Fruit fly (Drosophila melanogaster) whole organism, embryonic: ENCODE data around the gene Srrm234.

Source experiments
- CG10267 ChIP-seq: fragments of 200-800 bp; sonication (Bioruptor generic); optimal IDR thresholded peaks from 2 replicates; lab custom pipeline; 2018; ENCODE audit warnings: missing biosample characterization, mild to moderate bottlenecking, missing genetic modification characterization, moderate library complexity
- CG12071 ChIP-seq: fragments of 200-800 bp; sonication (Bioruptor generic); optimal IDR thresholded peaks from 3 replicates; lab custom pipeline; 2018; ENCODE audit warnings: missing biosample characterization, mild to moderate bottlenecking, missing genetic modification characterization
- CG12299 ChIP-seq: fragments of 200-800 bp; sonication (Bioruptor generic); optimal IDR thresholded peaks from 2 replicates; lab custom pipeline; 2018; ENCODE audit warnings: missing biosample characterization, mild to moderate bottlenecking, missing genetic modification characterization
- CG12391 ChIP-seq: fragments of 200-800 bp; sonication (Bioruptor generic); optimal IDR thresholded peaks from 3 replicates; lab custom pipeline; 2018; ENCODE audit warnings: missing biosample characterization, mild to moderate bottlenecking, missing genetic modification characterization, moderate library complexity
- CG12659 ChIP-seq: fragments of 200-800 bp; sonication (Bioruptor generic); optimal IDR thresholded peaks from 3 replicates; lab custom pipeline; 2017; ENCODE audit warnings: mild to moderate bottlenecking, missing biosample characterization, missing genetic modification reagents, missing genetic modification characterization
- CG13624 ChIP-seq: fragments of 200-800 bp; sonication (Bioruptor generic); optimal IDR thresholded peaks from 2 replicates; lab custom pipeline; 2016; ENCODE audit warnings: missing biosample characterization, missing genetic modification characterization
- CG17385 ChIP-seq: fragments of 200-800 bp; sonication (Bioruptor generic); optimal IDR thresholded peaks from 3 replicates; lab custom pipeline; 2018; ENCODE audit warnings: missing biosample characterization, mild to moderate bottlenecking, missing genetic modification characterization
- CG2120 ChIP-seq: fragments of 200-800 bp; sonication (Bioruptor generic); optimal IDR thresholded peaks from 3 replicates; lab custom pipeline; 2016; ENCODE audit warnings: missing biosample characterization, missing genetic modification characterization
- CG2678 ChIP-seq: fragments of 200-800 bp; sonication (Bioruptor generic); optimal IDR thresholded peaks from 3 replicates; lab custom pipeline; 2019; ENCODE audit warnings: missing biosample characterization, mild to moderate bottlenecking, missing genetic modification characterization, moderate library complexity
- CG33557 ChIP-seq: fragments of 200-800 bp; sonication (Bioruptor generic); optimal IDR thresholded peaks from 2 replicates; lab custom pipeline; 2019; ENCODE audit warnings: missing biosample characterization, mild to moderate bottlenecking, missing genetic modification characterization, moderate library complexity
- CG3847 ChIP-seq: fragments of 200-800 bp; sonication (Bioruptor generic); IDR thresholded peaks from 2 replicates; pipeline ENCODE4 v1.3.6; 2022; ENCODE audit warnings: missing biosample characterization, missing genetic modification characterization
- CG6791 ChIP-seq: fragments of 200-800 bp; sonication (Bioruptor generic); IDR thresholded peaks from 3 replicates; pipeline ENCODE4 v1.3.6; 2022; ENCODE audit warnings: missing biosample characterization, missing genetic modification characterization; ENCODE audit not compliant: partially characterized antibody
- CG7271 ChIP-seq: fragments of 200-800 bp; sonication (Bioruptor generic); optimal IDR thresholded peaks from 2 replicates; lab custom pipeline; 2018; ENCODE audit warnings: missing biosample characterization, mild to moderate bottlenecking, missing genetic modification characterization, moderate library complexity
- CG7745 ChIP-seq: fragments of 200-800 bp; sonication (Bioruptor generic); optimal IDR thresholded peaks from 2 replicates; lab custom pipeline; 2018; ENCODE audit warnings: missing biosample characterization, mild to moderate bottlenecking, missing genetic modification characterization, moderate library complexity
- CG9437 ChIP-seq: fragments of 200-800 bp; sonication (Bioruptor generic); optimal IDR thresholded peaks from 2 replicates; lab custom pipeline; 2018; ENCODE audit warnings: missing biosample characterization, mild to moderate bottlenecking, missing genetic modification characterization
- CG9932 ChIP-seq: fragments of 200-800 bp; sonication (Bioruptor generic); IDR thresholded peaks from 2 replicates; pipeline ENCODE4 v1.3.6; 2022; ENCODE audit warnings: missing biosample characterization, missing genetic modification characterization
- D19A ChIP-seq: fragments of 200-800 bp; optimal IDR thresholded peaks from 3 replicates; lab custom pipeline; 2019; ENCODE audit warnings: missing biosample characterization, mild to moderate bottlenecking, missing genetic modification characterization, moderate library complexity
- Drgx ChIP-seq: fragments of 200-800 bp; sonication (Bioruptor generic); IDR thresholded peaks from 2 replicates; pipeline ENCODE4 v1.3.6; 2022; ENCODE audit warnings: missing biosample characterization, missing genetic modification characterization
- ERR ChIP-seq: fragments of 200-800 bp; sonication (Bioruptor generic); optimal IDR thresholded peaks from 2 replicates; lab custom pipeline; 2016; ENCODE audit warnings: missing biosample characterization, missing genetic modification characterization
- Gsc ChIP-seq: fragments of 200-800 bp; sonication (Bioruptor generic); IDR thresholded peaks from 2 replicates; pipeline ENCODE4 v1.3.6; 2022; ENCODE audit warnings: missing biosample characterization, missing genetic modification characterization
- H15 ChIP-seq: fragments of 200-800 bp; sonication (Bioruptor generic); IDR thresholded peaks from 3 replicates; pipeline ENCODE4 v1.3.6; 2022; ENCODE audit warnings: missing biosample characterization, missing genetic modification characterization
- HLH4C ChIP-seq: fragments of 200-800 bp; sonication (Bioruptor generic); IDR thresholded peaks from 3 replicates; pipeline ENCODE4 v1.3.6; 2022; ENCODE audit warnings: missing biosample characterization, missing genetic modification characterization; ENCODE audit not compliant: partially characterized antibody
- HmgZ ChIP-seq: fragments of 200-800 bp; sonication (Bioruptor generic); optimal IDR thresholded peaks from 2 replicates; lab custom pipeline; 2018; ENCODE audit warnings: missing biosample characterization, mild to moderate bottlenecking, missing genetic modification characterization
- Lim3 ChIP-seq: fragments of 200-800 bp; sonication (Bioruptor generic); IDR thresholded peaks from 2 replicates; pipeline ENCODE4 v1.3.6; 2022; ENCODE audit warnings: missing biosample characterization, missing genetic modification characterization
- Mad ChIP-seq: fragments of 200-800 bp; sonication (Bioruptor generic); optimal IDR thresholded peaks from 2 replicates; lab custom pipeline; 2016; ENCODE audit warnings: missing biosample characterization, missing genetic modification characterization
- Max ChIP-seq: fragments of 200-800 bp; sonication (Bioruptor generic); optimal IDR thresholded peaks from 2 replicates; lab custom pipeline; 2016; ENCODE audit warnings: missing biosample characterization, mild to moderate bottlenecking, missing genetic modification characterization
- Ssrp ChIP-seq: fragments of 200-800 bp; sonication (Bioruptor generic); optimal IDR thresholded peaks from 2 replicates; lab custom pipeline; 2018; ENCODE audit warnings: missing biosample characterization, mild to moderate bottlenecking, missing genetic modification characterization, moderate library complexity
- ap ChIP-seq: fragments of 200-800 bp; sonication (Bioruptor generic); IDR thresholded peaks from 2 replicates; pipeline ENCODE4 v1.3.6; 2022; ENCODE audit warnings: missing biosample characterization, missing genetic modification characterization
- br ChIP-seq: fragments of >200 bp; optimal IDR thresholded peaks from 2 replicates; lab custom pipeline; 2017
- corto ChIP-seq: fragments of 200-800 bp; sonication (Bioruptor generic); optimal IDR thresholded peaks from 2 replicates; lab custom pipeline; 2016; ENCODE audit warnings: missing biosample characterization, mild to moderate bottlenecking, missing genetic modification characterization, moderate library complexity
- eve ChIP-seq, 2 experiments: fragments of >200 bp; optimal IDR thresholded peaks; 2 replicates each; lab custom pipeline; 2017; ENCODE audit warnings: missing biosample characterization in 2 of 2, missing genetic modification characterization in 2 of 2
- fu2 ChIP-seq: fragments of 200-800 bp; sonication (Bioruptor generic); optimal IDR thresholded peaks from 2 replicates; lab custom pipeline; 2016; ENCODE audit warnings: missing biosample characterization, missing genetic modification characterization
- gcm2 ChIP-seq: fragments of 200-800 bp; sonication (Bioruptor generic); optimal IDR thresholded peaks from 2 replicates; lab custom pipeline; 2016; ENCODE audit warnings: missing biosample characterization, missing genetic modification characterization
- gro ChIP-seq: fragments of 200-800 bp; sonication (Bioruptor generic); optimal IDR thresholded peaks from 2 replicates; lab custom pipeline; 2016; ENCODE audit warnings: missing biosample characterization, missing genetic modification characterization
- hkb ChIP-seq, 2 experiments: fragments of 200-800 bp in 1 of 2; fragments of >200 bp in 1 of 2; sonication (Bioruptor generic) in 1 of 2; IDR thresholded peaks in 1 of 2; optimal IDR thresholded peaks in 1 of 2; 2 replicates each; pipeline versions ENCODE4 v1.3.6 to Lab custom; 2017 to 2022; ENCODE audit warnings: missing biosample characterization in 1 of 2, missing genetic modification characterization in 1 of 2
- jing ChIP-seq: fragments of 200-800 bp; sonication (Bioruptor generic); optimal IDR thresholded peaks from 2 replicates; lab custom pipeline; 2018; ENCODE audit warnings: missing biosample characterization, mild to moderate bottlenecking, missing genetic modification characterization
- lilli ChIP-seq: fragments of 200-800 bp; sonication (Bioruptor generic); optimal IDR thresholded peaks from 3 replicates; lab custom pipeline; 2016; ENCODE audit warnings: missing biosample characterization, missing genetic modification characterization
- luna ChIP-seq: fragments of 200-800 bp; sonication (Bioruptor generic); optimal IDR thresholded peaks from 2 replicates; lab custom pipeline; 2016; ENCODE audit warnings: missing biosample characterization, missing genetic modification characterization
- mld ChIP-seq: fragments of 200-800 bp; sonication (Bioruptor generic); IDR thresholded peaks from 3 replicates; pipeline ENCODE4 v1.3.6; 2022; ENCODE audit warnings: missing biosample characterization, missing genetic modification characterization; ENCODE audit not compliant: partially characterized antibody
- nau ChIP-seq: fragments of 200-800 bp; sonication (Bioruptor generic); optimal IDR thresholded peaks from 3 replicates; lab custom pipeline; 2017; ENCODE audit warnings: missing biosample characterization, mild to moderate bottlenecking, missing genetic modification characterization, missing genetic modification reagents
- pan ChIP-seq, 4 experiments: fragments of >200 bp in 3 of 4; fragments of 200-800 bp in 1 of 4; sonication (Bioruptor generic) in 1 of 4; optimal IDR thresholded peaks in 3 of 4; IDR thresholded peaks in 1 of 4; 2 replicates each; pipeline versions ENCODE4 v1.3.6 to Lab custom; 2017 to 2022; ENCODE audit warnings: missing biosample characterization in 2 of 4, missing genetic modification characterization in 2 of 4, mixed read lengths in 1 of 4
- pita ChIP-seq: fragments of 200-800 bp; sonication (Bioruptor generic); optimal IDR thresholded peaks from 2 replicates; lab custom pipeline; 2017; ENCODE audit warnings: missing biosample characterization, mild to moderate bottlenecking, missing genetic modification characterization
- slp2 ChIP-seq: fragments of 200-800 bp; sonication (Bioruptor generic); optimal IDR thresholded peaks from 2 replicates; lab custom pipeline; 2016; ENCODE audit warnings: missing biosample characterization, missing genetic modification characterization
- sna ChIP-seq: fragments of 200-800 bp; sonication (Bioruptor generic); IDR thresholded peaks from 2 replicates; pipeline ENCODE4 v1.3.6; 2022; ENCODE audit warnings: missing biosample characterization, missing genetic modification characterization; ENCODE audit not compliant: partially characterized antibody
- so ChIP-seq: fragments of 200-800 bp; sonication (Bioruptor generic); IDR thresholded peaks from 3 replicates; pipeline ENCODE4 v1.3.6; 2022; ENCODE audit warnings: missing biosample characterization, missing genetic modification characterization
- sqz ChIP-seq: fragments of 200-800 bp; sonication (Bioruptor generic); optimal IDR thresholded peaks from 3 replicates; lab custom pipeline; 2018; ENCODE audit warnings: missing biosample characterization, mild to moderate bottlenecking, missing genetic modification characterization
- ssp ChIP-seq: fragments of 200-800 bp; sonication (Bioruptor generic); IDR thresholded peaks from 2 replicates; pipeline ENCODE4 v1.3.6; 2022; ENCODE audit warnings: missing biosample characterization, missing genetic modification characterization
- tup ChIP-seq: fragments of 200-800 bp; sonication (Bioruptor generic); optimal IDR thresholded peaks from 2 replicates; lab custom pipeline; 2016; ENCODE audit warnings: missing biosample characterization, mild to moderate bottlenecking, missing genetic modification characterization, moderate library complexity
- zen ChIP-seq: fragments of 200-800 bp; sonication (Bioruptor generic); optimal IDR thresholded peaks from 3 replicates; lab custom pipeline; 2018; ENCODE audit warnings: missing biosample characterization, mild to moderate bottlenecking, missing genetic modification characterization, moderate library complexity

Srrm234 gene

dm6 chr3L:1688161-1688560 lies 23.3 kb upstream of the Srrm234 start:
- TF ChIP-seq CG2120 (no peak), D19A (peak; percentile 66)

- peak; percentile 18 for TF ChIP-seq corto
- TF ChIP-seq HmgZ (tag; lab: Kevin White, UChicago), result no peak
- 0 out of 3 replicates have a peak, but pooled peaks have one; percentile 26 for TF ChIP-seq H15 (GFP tag; lab: Robert Waterston, UW)
- TF ChIP-seq mld (GFP tag; lab: Robert Waterston, UW), result no peak
- TF ChIP-seq nau (GFP tag; lab: Kevin White, UChicago), result no peak
- no peak for TF ChIP-seq sqz (GFP tag; lab: Kevin White, UChicago)
- TF ChIP-seq lilli (GFP tag; lab: Kevin White, UChicago), result no peak
- TF ChIP-seq CG33557, result no peak
- no peak for TF ChIP-seq ERR (GFP tag; lab: Kevin White, UChicago)
- TF ChIP-seq CG12071 (GFP tag; lab: Kevin White, UChicago), result no peak
- no peak for TF ChIP-seq gcm2 (GFP tag; lab: Kevin White, UChicago)
- no peak for TF ChIP-seq CG13624 (GFP tag; lab: Kevin White, UChicago)
- peak; percentile 52 for TF ChIP-seq Drgx (GFP tag; lab: Robert Waterston, UW)
- no peak for TF ChIP-seq gro (GFP tag; lab: Kevin White, UChicago)
- TF ChIP-seq zen (tag; lab: Kevin White, UChicago), result no peak
- TF ChIP-seq HLH4C (GFP tag; lab: Robert Waterston, UW), result no peak
- TF ChIP-seq CG10267 (tag; lab: Kevin White, UChicago), result no peak
- TF ChIP-seq jing (GFP tag; lab: Kevin White, UChicago), result no peak
- TF ChIP-seq pan (optimal IDR thresholded peaks at IDR 0.05; lab: Kevin White, UChicago), result no peak
- TF ChIP-seq pan (GFP tag; optimal IDR thresholded peaks at IDR 0.05 in 1 of 2, IDR thresholded peaks at IDR 0.05 in 1 of 2), result peak in 1 of 2 experiments; percentile 27
- no peak for TF ChIP-seq CG12659
- no peak for TF ChIP-seq Mad
- TF ChIP-seq CG7271, result no peak
- TF ChIP-seq CG9437 (GFP tag; lab: Kevin White, UChicago), result no peak
- TF ChIP-seq luna (GFP tag; lab: Kevin White, UChicago), result no peak
- no peak for TF ChIP-seq Lim3 (GFP tag; lab: Robert Waterston, UW)
- TF ChIP-seq sna (GFP tag; lab: Robert Waterston, UW), result no peak
- TF ChIP-seq Ssrp (tag; lab: Kevin White, UChicago), result no peak
- TF ChIP-seq CG6791, result no peak
- TF ChIP-seq eve (GFP tag; optimal IDR thresholded peaks at IDR 0.05; lab: Kevin White, UChicago), result no peak
- TF ChIP-seq CG9932, result 0 out of 2 replicates have a peak, but pooled peaks have one; percentile 27
- TF ChIP-seq Gsc, result peak; percentile 9; the same call in 1 of the 2 replicates
- TF ChIP-seq tup (GFP tag; lab: Kevin White, UChicago), result no peak
- no peak for TF ChIP-seq CG12299
- TF ChIP-seq ap (GFP tag; lab: Robert Waterston, UW), result no peak
- TF ChIP-seq CG2678 (tag; lab: Kevin White, UChicago), result no peak
- no peak for TF ChIP-seq CG12391 (tag; lab: Kevin White, UChicago)
- TF ChIP-seq pita (GFP tag; lab: Kevin White, UChicago), result no peak
- no peak for TF ChIP-seq hkb (optimal IDR thresholded peaks at IDR 0.05; lab: Kevin White, UChicago)
- 0 out of 2 replicates have a peak, but pooled peaks have one; percentile 22 for TF ChIP-seq hkb (GFP tag; IDR thresholded peaks at IDR 0.05; lab: Robert Waterston, UW)
- TF ChIP-seq slp2 (GFP tag; lab: Kevin White, UChicago), result no peak
- TF ChIP-seq so (GFP tag; lab: Robert Waterston, UW), result no peak
- TF ChIP-seq CG17385 (GFP tag; lab: Kevin White, UChicago), result no peak
- no peak for TF ChIP-seq CG3847
- no peak for TF ChIP-seq Max (GFP tag; lab: Kevin White, UChicago)
- TF ChIP-seq br (lab: Kevin White, UChicago), result no peak
- TF ChIP-seq ssp (GFP tag; lab: Robert Waterston, UW), result peak; percentile 17; the same call in 1 of the 2 replicates
- no peak for TF ChIP-seq fu2 (GFP tag; lab: Kevin White, UChicago)
- no peak for TF ChIP-seq CG7745
Observed at dm6 chr3L:1683091-1683490, 18.2 kb upstream of the Srrm234 start.
